Fruit fly (Drosophila melanogaster): Measurements from ENCODE around the gene Zaf1.

DNA sequence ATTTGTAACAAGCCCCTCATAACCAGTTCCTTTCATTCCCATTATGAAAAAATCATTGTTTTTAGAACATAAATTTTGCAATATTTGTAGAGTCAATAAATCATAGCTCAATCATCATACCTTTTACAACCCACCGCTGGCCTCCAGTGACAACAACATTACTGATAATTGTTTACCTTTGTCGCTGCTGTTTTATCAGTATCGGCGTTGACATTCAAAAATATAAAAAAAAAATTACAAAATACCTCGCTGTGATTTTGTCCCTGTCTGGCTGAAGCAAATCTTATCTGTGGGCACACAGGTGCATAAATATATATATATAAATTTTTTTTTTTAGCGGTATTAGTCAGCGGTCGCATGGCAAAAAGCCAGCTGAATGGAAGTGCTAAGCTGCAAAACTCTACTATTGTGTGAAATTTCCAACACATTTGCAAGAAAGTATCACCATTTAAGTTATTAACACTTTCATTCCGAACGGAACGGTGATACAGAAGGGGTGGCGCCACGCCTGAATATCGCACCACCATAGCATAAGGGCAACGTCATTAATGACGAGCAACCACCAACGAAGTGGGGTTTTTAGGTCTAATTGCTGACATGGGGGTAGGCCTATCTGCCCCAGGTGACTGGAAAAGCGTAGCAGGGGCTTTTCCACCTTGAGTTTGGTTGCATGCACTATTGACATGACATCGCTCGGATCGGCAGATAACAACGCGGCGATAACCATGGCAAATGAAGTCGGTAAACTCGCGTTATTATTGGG lies 40.7 kb upstream of the Zaf1 start:
- TF ChIP-seq pan (optimal IDR thresholded peaks at IDR 0.05) (no peak), Myc (optimal IDR thresholded peaks at IDR 0.05) (no peak), CrebA (GFP tag; optimal IDR thresholded peaks at IDR 0.05; ENCODE audit: borderline replicate concordance) (no peak), fru (GFP tag; optimal IDR thresholded peaks at IDR 0.05) (no peak), h (GFP tag; optimal IDR thresholded peaks at IDR 0.05) (no peak), Abd-B (GFP tag; optimal IDR thresholded peaks at IDR 0.05) (no peak), Hr78 (GFP tag; optimal IDR thresholded peaks at IDR 0.05) (no peak), OdsH (GFP tag; optimal IDR thresholded peaks at IDR 0.05) (no peak), psq (GFP tag; optimal IDR thresholded peaks at IDR 0.05) (no peak), sv (GFP tag; optimal IDR thresholded peaks at IDR 0.05) (no peak), foxo (GFP tag; optimal IDR thresholded peaks at IDR 0.05) (no peak), lola (GFP tag; optimal IDR thresholded peaks at IDR 0.05) (no peak), jim (GFP tag; optimal IDR thresholded peaks at IDR 0.05) (no peak), Mio (GFP tag; optimal IDR thresholded peaks at IDR 0.05) (no peak)

Measured in whole organism, wandering third instar larva.